Worm (Caenorhabditis elegans) whole organism, late embryonic: ENCODE results near the gene srd-50.

Experiments used
- F13H6.1 ChIP-seq: sonication (generic microtip); optimal IDR thresholded peaks from 2 replicates; lab custom pipeline; 2016; ENCODE audit warnings: missing genetic modification characterization, missing compliant biosample characterization
- K09A11.1 ChIP-seq: sonication (generic microtip); optimal IDR thresholded peaks from 2 replicates; lab custom pipeline; 2017; ENCODE audit warnings: antibody characterized with exemption, mild to moderate bottlenecking, missing genetic modification characterization, missing compliant biosample characterization; ENCODE audit not compliant: insufficient read depth
- Y22D7AL.16 ChIP-seq: sonication (generic microtip); optimal IDR thresholded peaks from 2 replicates; lab custom pipeline; 2016; ENCODE audit warnings: missing genetic modification characterization, missing compliant biosample characterization
- ceh-19 ChIP-seq: fragments of 200-800 bp; sonication (Bioruptor generic); optimal IDR thresholded peaks from 2 replicates; lab custom pipeline; 2018; ENCODE audit warnings: mild to moderate bottlenecking, missing genetic modification characterization, missing compliant biosample characterization
- ceh-2 ChIP-seq: sonication (generic microtip); optimal IDR thresholded peaks from 2 replicates; lab custom pipeline; 2016; ENCODE audit warnings: missing genotype, missing genetic modification characterization, missing compliant biosample characterization
- ceh-30 ChIP-seq: fragments of 150-350 bp; optimal IDR thresholded peaks from 2 replicates; lab custom pipeline; 2014; ENCODE audit warnings: missing biosample characterization, missing genetic modification characterization
- ceh-31 ChIP-seq: sonication (generic microtip); optimal IDR thresholded peaks from 2 replicates; lab custom pipeline; 2016; ENCODE audit warnings: missing genetic modification characterization, missing compliant biosample characterization
- ceh-6 ChIP-seq: fragments of 200-800 bp; sonication (Bioruptor generic); optimal IDR thresholded peaks from 2 replicates; lab custom pipeline; 2018; ENCODE audit warnings: mild to moderate bottlenecking, missing genetic modification characterization, missing compliant biosample characterization
- ceh-9 ChIP-seq: sonication (generic microtip); optimal IDR thresholded peaks from 2 replicates; lab custom pipeline; 2016; ENCODE audit warnings: mild to moderate bottlenecking, missing genetic modification characterization, inconsistent platforms, missing compliant biosample characterization
- che-1 ChIP-seq: sonication (generic microtip); optimal IDR thresholded peaks from 2 replicates; lab custom pipeline; 2016; ENCODE audit warnings: mild to moderate bottlenecking, missing genetic modification characterization, missing compliant biosample characterization
- elt-2 ChIP-seq: sonication (generic microtip); optimal IDR thresholded peaks from 2 replicates; lab custom pipeline; 2016; ENCODE audit warnings: missing genetic modification reagents, missing genetic modification characterization, missing compliant biosample characterization
- elt-4 ChIP-seq: sonication (generic microtip); optimal IDR thresholded peaks from 2 replicates; lab custom pipeline; 2016; ENCODE audit warnings: missing genetic modification characterization, missing compliant biosample characterization
- fax-1 ChIP-seq: sonication (generic microtip); optimal IDR thresholded peaks from 2 replicates; lab custom pipeline; 2016; ENCODE audit warnings: missing genotype, missing genetic modification characterization, missing compliant biosample characterization
- gmeb-2 ChIP-seq: sonication (generic microtip); optimal IDR thresholded peaks from 2 replicates; lab custom pipeline; 2016; ENCODE audit warnings: missing genetic modification characterization, inconsistent platforms, missing compliant biosample characterization
- hlh-15 ChIP-seq: sonication (generic microtip); optimal IDR thresholded peaks from 2 replicates; lab custom pipeline; 2016; ENCODE audit warnings: missing genetic modification characterization, missing compliant biosample characterization
- hlh-6 ChIP-seq: sonication (generic microtip); optimal IDR thresholded peaks from 2 replicates; lab custom pipeline; 2016; ENCODE audit warnings: missing genotype, missing genetic modification characterization, missing compliant biosample characterization
- hlh-8 ChIP-seq: sonication (generic microtip); optimal IDR thresholded peaks from 2 replicates; lab custom pipeline; 2016; ENCODE audit warnings: missing genotype, missing genetic modification characterization, missing compliant biosample characterization
- lim-6 ChIP-seq: sonication (generic microtip); optimal IDR thresholded peaks from 2 replicates; lab custom pipeline; 2016; ENCODE audit warnings: missing genetic modification characterization, missing compliant biosample characterization
- mec-3 ChIP-seq: sonication (generic microtip); optimal IDR thresholded peaks from 2 replicates; lab custom pipeline; 2016; ENCODE audit warnings: borderline replicate concordance, missing genetic modification characterization, missing compliant biosample characterization
- nfya-1 ChIP-seq: sonication (generic microtip); optimal IDR thresholded peaks from 2 replicates; lab custom pipeline; 2017; ENCODE audit warnings: missing genetic modification characterization, mild to moderate bottlenecking, missing compliant biosample characterization, antibody characterized with exemption, moderate library complexity
- nhr-232 ChIP-seq: sonication (generic microtip); optimal IDR thresholded peaks from 2 replicates; lab custom pipeline; 2016; ENCODE audit warnings: missing genetic modification characterization, missing compliant biosample characterization
- pat-9 ChIP-seq: fragments of 200-800 bp; sonication (Bioruptor generic); optimal IDR thresholded peaks from 2 replicates; lab custom pipeline; 2018; ENCODE audit warnings: mild to moderate bottlenecking, missing genetic modification characterization, moderate library complexity, missing compliant biosample characterization
- pha-2 ChIP-seq: sonication (generic microtip); optimal IDR thresholded peaks from 2 replicates; lab custom pipeline; 2017; ENCODE audit warnings: mild to moderate bottlenecking, missing genetic modification characterization, missing compliant biosample characterization
- pha-4 ChIP-seq: fragments of 150-350 bp; optimal IDR thresholded peaks from 2 replicates; lab custom pipeline; 2018; ENCODE audit warnings: missing biosample characterization, missing genetic modification reagents, missing genetic modification characterization
- pros-1 ChIP-seq: fragments of 150-350 bp; optimal IDR thresholded peaks from 2 replicates; lab custom pipeline; 2014; ENCODE audit warnings: missing biosample characterization, missing genetic modification reagents, missing genetic modification characterization
- ref-2 ChIP-seq: sonication (generic microtip); optimal IDR thresholded peaks from 2 replicates; lab custom pipeline; 2016; ENCODE audit warnings: missing genetic modification characterization, missing compliant biosample characterization
- syd-9 ChIP-seq: sonication (generic microtip); optimal IDR thresholded peaks from 2 replicates; lab custom pipeline; 2016; ENCODE audit warnings: mild to moderate bottlenecking, missing genetic modification characterization, moderate library complexity, missing compliant biosample characterization
- tbx-2 ChIP-seq: sonication (generic microtip); optimal IDR thresholded peaks from 2 replicates; lab custom pipeline; 2016; ENCODE audit warnings: missing genetic modification characterization, missing compliant biosample characterization
- unc-3 ChIP-seq, 2 experiments: fragments of 200-800 bp in 1 of 2; sonication (Bioruptor generic) in 1 of 2; sonication (generic microtip) in 1 of 2; conservative IDR thresholded peaks in 1 of 2; optimal IDR thresholded peaks in 1 of 2; 2 replicates each; pipeline versions ENCODE4 v1.3.6 to Lab custom; 2016 to 2022; ENCODE audit warnings: missing compliant biosample characterization in 2 of 2, missing genetic modification characterization in 2 of 2, missing genetic modification reagents in 1 of 2
- unc-55 ChIP-seq: sonication (generic microtip); optimal IDR thresholded peaks from 2 replicates; lab custom pipeline; 2017; ENCODE audit warnings: missing biosample characterization, missing genetic modification reagents, missing genetic modification characterization
- unc-86 ChIP-seq: sonication (generic microtip); optimal IDR thresholded peaks from 2 replicates; lab custom pipeline; 2016; ENCODE audit warnings: missing genetic modification characterization, missing compliant biosample characterization
- zip-5 ChIP-seq: sonication (generic microtip); optimal IDR thresholded peaks from 2 replicates; lab custom pipeline; 2016; ENCODE audit warnings: missing genetic modification characterization, missing compliant biosample characterization

Gene srd-50

DNA sequence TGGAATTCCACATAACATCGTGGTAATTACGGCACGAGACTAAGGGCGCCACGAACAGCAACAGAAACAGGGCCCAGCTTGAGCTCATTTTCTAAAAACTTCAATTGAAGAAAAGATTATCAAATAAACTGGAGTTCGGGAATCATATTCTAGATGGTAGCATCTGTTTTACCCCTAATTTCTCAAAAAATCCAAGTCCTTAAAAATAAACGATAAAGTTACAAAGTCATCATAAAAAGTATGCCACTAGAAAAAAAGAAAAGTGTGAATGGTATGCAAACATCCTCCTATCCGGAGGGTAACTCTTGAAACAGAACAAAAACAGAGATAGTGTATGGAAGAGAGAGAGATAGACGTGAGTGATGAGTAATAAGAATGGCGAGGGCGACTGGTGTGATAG, 4.2 kb downstream of the srd-50 start, which contains the start of gene efn-3:
Gene efn-3, minus strand, starts transcription at position 101 of the 400 bp plus-strand sequence.
- TF ChIP-seq ceh-30 (tag; lab: Kevin White, UChicago): no peak
- TF ChIP-seq pha-4 (tag; lab: Kevin White, UChicago): no peak
- no peak for TF ChIP-seq gmeb-2 (tag; lab: Kevin White, UChicago)
- no peak for TF ChIP-seq syd-9 (tag; lab: Kevin White, UChicago)
- no peak for TF ChIP-seq fax-1 (tag; lab: Kevin White, UChicago)

DNA sequence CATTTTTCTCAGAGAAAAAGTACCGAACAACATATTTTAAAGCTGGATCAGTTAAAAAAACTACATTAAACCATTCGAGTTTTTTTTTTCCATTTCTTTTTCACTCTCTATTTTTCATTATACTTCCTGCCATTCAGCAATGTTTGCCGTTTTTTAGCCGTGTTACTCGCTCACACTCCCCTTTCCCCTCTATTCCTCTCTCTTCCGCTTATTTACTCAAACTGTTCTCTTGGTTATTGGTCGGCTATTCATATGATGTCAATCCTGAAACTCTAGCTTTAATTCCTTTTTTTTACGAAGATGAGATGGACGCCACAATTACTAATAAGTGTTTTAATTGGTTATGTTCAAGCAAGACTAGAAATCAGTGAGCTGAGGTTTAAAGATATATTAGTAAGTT, 9.7 kb downstream of the srd-50 start, which contains the start of gene tre-4:
Gene tre-4, plus strand, starts transcription at position 301 of the 400 bp plus-strand sequence.
- no peak for TF ChIP-seq gmeb-2 (tag; lab: Kevin White, UChicago)
- TF ChIP-seq lim-6 (tag; lab: Kevin White, UChicago): no peak
- TF ChIP-seq nfya-1 (tag; lab: Kevin White, UChicago): no peak
- no peak for TF ChIP-seq ceh-6 (GFP tag; lab: Kevin White, UChicago)
- TF ChIP-seq pat-9 (tag; lab: Kevin White, UChicago): no peak
- no peak for TF ChIP-seq nhr-232 (tag; lab: Kevin White, UChicago)
- no peak for TF ChIP-seq ceh-2 (tag; lab: Kevin White, UChicago)
- TF ChIP-seq pros-1 (tag; lab: Kevin White, UChicago): no peak
- TF ChIP-seq, all 69 proteins: peak for 0

DNA sequence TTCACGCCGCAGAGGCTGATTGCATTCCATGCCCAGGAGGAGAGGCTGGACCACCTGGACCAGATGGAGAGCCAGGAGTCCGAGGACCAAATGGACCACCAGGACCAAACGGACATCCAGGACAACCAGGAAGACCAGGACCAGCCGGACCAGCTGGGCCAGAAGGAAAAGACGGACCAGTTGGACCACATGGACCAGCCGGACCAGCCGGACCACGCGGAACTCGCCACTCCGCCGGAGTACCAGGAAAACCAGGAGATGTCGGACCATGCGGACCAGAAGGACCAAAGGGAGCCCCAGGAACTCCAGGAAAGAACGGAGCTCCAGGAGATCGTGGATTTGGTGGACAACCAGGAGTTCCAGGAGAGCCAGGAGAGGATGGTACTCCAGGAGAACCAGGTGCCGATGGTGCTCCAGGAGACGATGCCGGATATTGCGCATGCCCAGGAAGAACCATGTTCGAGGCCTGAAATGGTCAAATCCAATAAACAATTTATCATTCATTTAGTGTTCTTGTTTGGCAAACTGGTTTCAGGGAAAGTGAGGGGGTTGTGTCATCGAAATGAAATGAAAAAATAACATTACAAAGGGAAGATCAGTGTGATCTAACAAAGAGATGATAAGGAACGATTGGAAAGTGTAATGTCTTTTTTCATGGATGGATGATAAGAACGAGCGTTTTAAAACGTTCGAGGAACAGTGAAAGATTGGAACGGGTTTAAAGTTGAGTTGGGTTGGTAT, 11.5 kb downstream of the srd-50 start:
- no peak for TF ChIP-seq ceh-2 (tag; lab: Kevin White, UChicago)
- peak; percentile 73 for TF ChIP-seq hlh-6
- no peak for TF ChIP-seq unc-55 (GFP tag; lab: Kevin White, UChicago)
- TF ChIP-seq ref-2 (tag; lab: Kevin White, UChicago): no peak
- no peak for TF ChIP-seq gmeb-2 (tag; lab: Kevin White, UChicago)
- TF ChIP-seq pha-4 (tag; lab: Kevin White, UChicago): no peak

DNA sequence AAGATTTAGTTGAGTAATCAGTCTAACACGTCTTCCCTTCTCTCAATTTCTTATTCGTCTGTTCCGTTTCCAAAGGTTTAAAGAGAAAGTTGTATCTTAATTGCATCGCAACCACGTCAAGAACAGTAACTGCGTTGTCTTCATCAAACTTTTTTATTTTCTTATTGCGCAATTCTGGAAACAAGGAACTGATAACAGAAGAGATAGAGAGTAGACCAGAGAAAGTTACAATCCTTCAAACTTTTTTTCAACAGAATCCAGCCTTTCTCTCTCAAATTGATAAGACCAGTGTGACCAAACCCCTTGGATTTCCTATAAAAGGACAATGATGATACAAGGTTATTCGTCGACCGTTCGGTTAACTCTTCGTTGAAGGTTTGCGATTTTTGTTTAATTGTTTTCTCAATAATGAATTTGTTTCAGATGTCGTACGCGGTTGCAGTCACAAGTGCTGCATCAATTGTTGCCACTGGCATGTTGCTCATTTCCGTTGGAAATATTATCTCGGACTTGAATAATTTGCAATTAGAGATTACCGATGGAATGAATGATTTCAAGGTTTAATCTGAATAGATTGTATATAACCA, 12.5 kb downstream of the srd-50 start, which contains the start of gene col-184:
Gene col-184, plus strand, starts transcription at position 409 of the 587 bp plus-strand sequence.
- no peak for TF ChIP-seq lim-6 (tag; lab: Kevin White, UChicago)
- no peak for TF ChIP-seq Y22D7AL.16
- no peak for TF ChIP-seq F13H6.1 (tag; lab: Kevin White, UChicago)
- no peak for TF ChIP-seq mec-3 (tag; lab: Kevin White, UChicago)
- TF ChIP-seq tbx-2 (tag; lab: Kevin White, UChicago): no peak
- TF ChIP-seq che-1 (tag; lab: Kevin White, UChicago): no peak
- TF ChIP-seq pha-2 (tag; lab: Kevin White, UChicago): no peak
- no peak for TF ChIP-seq elt-2 (tag; lab: Kevin White, UChicago)
- TF ChIP-seq syd-9 (tag; lab: Kevin White, UChicago): no peak

DNA sequence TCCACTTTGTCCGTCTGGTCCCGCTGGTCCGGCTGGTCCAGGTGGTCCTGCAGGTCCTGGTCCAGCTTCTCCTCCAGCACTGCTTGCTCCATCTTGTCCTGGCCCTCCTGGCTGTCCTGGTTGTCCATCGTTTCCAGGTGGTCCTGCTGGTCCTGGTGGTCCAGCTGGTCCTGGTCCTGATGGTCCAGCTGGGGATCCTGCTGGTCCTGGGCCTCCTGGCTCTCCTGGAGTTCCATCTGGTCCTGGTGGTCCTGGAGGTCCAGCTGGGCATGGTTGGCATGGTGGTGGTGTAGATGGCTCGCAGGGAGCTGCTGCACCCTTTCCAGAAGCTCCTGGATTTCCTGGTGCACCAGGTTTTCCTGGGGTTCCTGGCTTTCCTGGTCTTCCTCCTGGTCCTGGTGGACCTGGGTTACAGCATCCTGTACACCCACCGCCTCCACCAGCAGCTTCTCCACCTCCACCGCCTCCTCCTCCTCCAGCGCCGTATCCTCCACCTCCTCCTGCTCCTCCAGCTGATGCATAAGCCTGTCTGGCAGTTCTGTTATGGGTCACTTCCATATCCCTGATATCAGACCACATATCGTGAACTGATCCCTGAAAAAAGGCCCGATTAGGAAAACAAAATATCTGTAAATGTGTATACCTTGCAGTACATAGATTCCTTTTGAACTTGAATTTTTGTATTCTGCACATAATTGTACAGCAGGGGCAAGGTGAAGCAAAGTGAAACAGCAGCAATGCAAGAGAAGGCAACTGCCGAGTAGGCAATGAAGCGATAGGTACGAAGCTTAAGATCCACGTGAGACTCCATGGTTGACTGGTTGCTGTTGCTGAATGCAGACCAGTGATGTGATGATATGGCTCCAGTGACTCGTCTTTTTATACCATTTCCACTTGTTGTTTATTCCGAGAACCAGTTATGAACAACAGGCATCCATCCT, 14.4 kb downstream of the srd-50 start, which contains the start of gene col-183:
Gene col-183, minus strand, starts transcription at position 839 of the 941 bp plus-strand sequence.
- TF ChIP-seq ceh-9 (tag; lab: Kevin White, UChicago) (peak; percentile 33), elt-4 (tag; lab: Kevin White, UChicago) (peak; percentile 71), lim-6 (tag; lab: Kevin White, UChicago) (no peak)

- TF ChIP-seq ceh-6 (GFP tag; lab: Kevin White, UChicago) (no peak), hlh-15 (tag; lab: Kevin White, UChicago) (no peak), unc-86 (tag; lab: Kevin White, UChicago) (no peak), K09A11.1 (tag; lab: Kevin White, UChicago) (no peak), ceh-19 (GFP tag; lab: Kevin White, UChicago) (no peak), unc-3 (GFP tag; conservative IDR thresholded peaks at IDR 0.05; lab: Robert Waterston, UW) (no peak), unc-3 (tag; optimal IDR thresholded peaks at IDR 0.05; lab: Kevin White, UChicago) (no peak), ceh-31 (no peak), elt-2 (tag; lab: Kevin White, UChicago) (no peak), gmeb-2 (tag; lab: Kevin White, UChicago) (no peak), hlh-8 (tag; lab: Kevin White, UChicago) (no peak), zip-5 (no peak), unc-55 (GFP tag; lab: Kevin White, UChicago) (no peak)
Observed at ce11 chrX:13463793-13464192, 17.8 kb downstream of the srd-50 start, which contains the start of gene F02D10.2. F02D10.2 (minus strand) TSS chrX:13463893.
